Worm (Caenorhabditis elegans): ENCODE data around the gene srh-23.

- TF ChIP-seq fos-1 (tag; optimal IDR thresholded peaks at IDR 0.05): no peak
- TF ChIP-seq arid-1 (GFP tag; conservative IDR thresholded peaks at IDR 0.05): no peak
- no peak for TF ChIP-seq egl-43 (GFP tag; IDR thresholded peaks at IDR 0.05)
- no peak for TF ChIP-seq fkh-10 (GFP tag; optimal IDR thresholded peaks at IDR 0.05)
- TF ChIP-seq ztf-7 (tag; optimal IDR thresholded peaks at IDR 0.05): no peak
- TF ChIP-seq mdl-1 (tag; optimal IDR thresholded peaks at IDR 0.05): no peak
- TF ChIP-seq ama-1 (optimal IDR thresholded peaks at IDR 0.05): no peak
- TF ChIP-seq ztf-11 (tag; optimal IDR thresholded peaks at IDR 0.05): no peak
- TF ChIP-seq hlh-30 (tag; optimal IDR thresholded peaks at IDR 0.05; ENCODE audit: insufficient read depth): no peak
- TF ChIP-seq nhr-76 (tag; optimal IDR thresholded peaks at IDR 0.05): no peak
- TF ChIP-seq daf-8 (GFP tag; IDR thresholded peaks at IDR 0.05): no peak
- no peak for TF ChIP-seq pqm-1 (tag; optimal IDR thresholded peaks at IDR 0.05)
Observed at ce11 chrV:4924618-4925017, 3.7 kb downstream of the srh-23 start, which contains the start of gene srh-20.
